Worm (Caenorhabditis elegans): Measurements from ENCODE around the gene mps-4.

The mps-4 gene

ce11 chrIII:8287519-8287918 is 15.9 kb upstream of the mps-4 start:
- TF ChIP-seq flt-1 (GFP tag; IDR thresholded peaks at IDR 0.05) (peak; percentile 52; the same call in 1 of the 2 replicates), ztf-23 (GFP tag; IDR thresholded peaks at IDR 0.05) (0 out of 2 replicates have a peak, but pooled peaks have one; percentile 16), tab-1 (GFP tag; IDR thresholded peaks at IDR 0.05) (no peak), T22C8.4 (GFP tag; IDR thresholded peaks at IDR 0.05) (no peak)

ce11 chrIII:8286824-8287223 is 15.2 kb upstream of the mps-4 start:
- TF ChIP-seq T22C8.4 (GFP tag; IDR thresholded peaks at IDR 0.05) (no peak), ztf-29 (GFP tag; IDR thresholded peaks at IDR 0.05) (no peak), klf-2 (GFP tag; conservative IDR thresholded peaks at IDR 0.05) (no peak), ref-1 (GFP tag; conservative IDR thresholded peaks at IDR 0.05) (no peak), cog-1 (tag; optimal IDR thresholded peaks at IDR 0.05) (no peak), ztf-23 (GFP tag; IDR thresholded peaks at IDR 0.05) (no peak), flt-1 (GFP tag; IDR thresholded peaks at IDR 0.05) (no peak), med-1 (GFP tag; optimal IDR thresholded peaks at IDR 0.05; ENCODE audit: insufficient read depth) (no peak), tab-1 (GFP tag; IDR thresholded peaks at IDR 0.05) (no peak)

- no peak for TF ChIP-seq cog-1 (tag; optimal IDR thresholded peaks at IDR 0.05)
Observed at ce11 chrIII:8286003-8286402, 14.4 kb upstream of the mps-4 start.

- TF ChIP-seq ztf-23 (GFP tag; IDR thresholded peaks at IDR 0.05) (no peak), ref-1 (GFP tag; conservative IDR thresholded peaks at IDR 0.05) (no peak), med-1 (GFP tag; optimal IDR thresholded peaks at IDR 0.05; ENCODE audit: insufficient read depth) (no peak), klf-2 (GFP tag; conservative IDR thresholded peaks at IDR 0.05) (no peak), ztf-29 (GFP tag; IDR thresholded peaks at IDR 0.05) (no peak), cog-1 (tag; optimal IDR thresholded peaks at IDR 0.05) (no peak), T22C8.4 (GFP tag; IDR thresholded peaks at IDR 0.05) (no peak), tab-1 (GFP tag; IDR thresholded peaks at IDR 0.05) (no peak)
Observed at ce11 chrIII:8283525-8283924, 11.9 kb upstream of the mps-4 start.

- TF ChIP-seq cog-1 (tag; optimal IDR thresholded peaks at IDR 0.05): no peak
- no peak for TF ChIP-seq med-1 (GFP tag; optimal IDR thresholded peaks at IDR 0.05; ENCODE audit: insufficient read depth)
- no peak for TF ChIP-seq tab-1 (GFP tag; IDR thresholded peaks at IDR 0.05)
- TF ChIP-seq ref-1 (GFP tag; conservative IDR thresholded peaks at IDR 0.05): no peak
- TF ChIP-seq T22C8.4 (GFP tag; IDR thresholded peaks at IDR 0.05): no peak
- no peak for TF ChIP-seq flt-1 (GFP tag; IDR thresholded peaks at IDR 0.05)
- TF ChIP-seq klf-2 (GFP tag; conservative IDR thresholded peaks at IDR 0.05): no peak
- no peak for TF ChIP-seq ztf-29 (GFP tag; IDR thresholded peaks at IDR 0.05)
Observed at ce11 chrIII:8281310-8281709, 9.7 kb upstream of the mps-4 start.

ce11 chrIII:8280352-8280751 is 8.8 kb upstream of the mps-4 start:
- no peak for TF ChIP-seq ref-1 (GFP tag; conservative IDR thresholded peaks at IDR 0.05)
- no peak for TF ChIP-seq cog-1 (tag; optimal IDR thresholded peaks at IDR 0.05)
- no peak for TF ChIP-seq ztf-23 (GFP tag; IDR thresholded peaks at IDR 0.05)

ce11 chrIII:8279567-8279966 is 8.0 kb upstream of the mps-4 start:
- TF ChIP-seq T22C8.4 (GFP tag; IDR thresholded peaks at IDR 0.05) (no peak), ref-1 (GFP tag; conservative IDR thresholded peaks at IDR 0.05) (no peak), flt-1 (GFP tag; IDR thresholded peaks at IDR 0.05) (no peak), med-1 (GFP tag; optimal IDR thresholded peaks at IDR 0.05; ENCODE audit: insufficient read depth) (no peak), cog-1 (tag; optimal IDR thresholded peaks at IDR 0.05) (no peak), tab-1 (GFP tag; IDR thresholded peaks at IDR 0.05) (no peak)

ce11 chrIII:8278801-8279200 is 7.2 kb upstream of the mps-4 start, which contains the start of gene mig-10:
TSS of gene mig-10 (plus strand) at chrIII:8279101.
- no peak for TF ChIP-seq ztf-23 (GFP tag; IDR thresholded peaks at IDR 0.05)
- no peak for TF ChIP-seq flt-1 (GFP tag; IDR thresholded peaks at IDR 0.05)

- TF ChIP-seq ztf-23 (GFP tag; IDR thresholded peaks at IDR 0.05): no peak
- TF ChIP-seq flt-1 (GFP tag; IDR thresholded peaks at IDR 0.05): no peak
- no peak for TF ChIP-seq med-1 (GFP tag; optimal IDR thresholded peaks at IDR 0.05; ENCODE audit: insufficient read depth)
- no peak for TF ChIP-seq cog-1 (tag; optimal IDR thresholded peaks at IDR 0.05)
- no peak for TF ChIP-seq klf-2 (GFP tag; conservative IDR thresholded peaks at IDR 0.05)
Observed at ce11 chrIII:8275871-8276270, 4.3 kb upstream of the mps-4 start, which contains the start of gene clec-160. TSS of gene clec-160 (minus strand) at chrIII:8275971.

- TF ChIP-seq ref-1 (GFP tag; conservative IDR thresholded peaks at IDR 0.05) (no peak), flt-1 (GFP tag; IDR thresholded peaks at IDR 0.05) (no peak)
Observed at ce11 chrIII:8268296-8268695, 3.3 kb downstream of the mps-4 start, which contains the start of the genes F09G8.7 and crn-7. TSS of gene F09G8.7 (minus strand) at chrIII:8268355. TSS of gene crn-7 (plus strand) at chrIII:8268531.

- TF ChIP-seq tab-1 (GFP tag; IDR thresholded peaks at IDR 0.05) (no peak), klf-2 (GFP tag; conservative IDR thresholded peaks at IDR 0.05) (no peak), ref-1 (GFP tag; conservative IDR thresholded peaks at IDR 0.05) (no peak), flt-1 (GFP tag; IDR thresholded peaks at IDR 0.05) (0 out of 2 replicates have a peak, but pooled peaks have one; percentile 23)
Observed at ce11 chrIII:8265753-8266152, 5.8 kb downstream of the mps-4 start, which contains the start of gene mrps-9. TSS of gene mrps-9 (plus strand) at chrIII:8266062.

- TF ChIP-seq T22C8.4 (GFP tag; IDR thresholded peaks at IDR 0.05) (no peak), ztf-29 (GFP tag; IDR thresholded peaks at IDR 0.05) (no peak), ztf-23 (GFP tag; IDR thresholded peaks at IDR 0.05) (no peak), tab-1 (GFP tag; IDR thresholded peaks at IDR 0.05) (no peak), med-1 (GFP tag; optimal IDR thresholded peaks at IDR 0.05; ENCODE audit: insufficient read depth) (no peak), flt-1 (GFP tag; IDR thresholded peaks at IDR 0.05) (no peak), klf-2 (GFP tag; conservative IDR thresholded peaks at IDR 0.05) (no peak), cog-1 (tag; optimal IDR thresholded peaks at IDR 0.05) (no peak), ref-1 (GFP tag; conservative IDR thresholded peaks at IDR 0.05) (no peak)
Observed at ce11 chrIII:8263377-8263776, 8.2 kb downstream of the mps-4 start, which contains the start of gene col-91. TSS of gene col-91 (minus strand) at chrIII:8263664.
